Worm (Caenorhabditis elegans) whole organism, L2 larva: ENCODE results near the gene egl-19.

Source experiments
- egl-27 ChIP-seq: sonication (generic microtip); optimal IDR thresholded peaks from 3 replicates; lab custom pipeline; 2017; ENCODE audit warnings: missing biosample characterization, missing genetic modification reagents, missing genetic modification characterization
- elt-1 ChIP-seq: fragments of 150-350 bp; optimal IDR thresholded peaks from 2 replicates; lab custom pipeline; 2014; ENCODE audit warnings: missing biosample characterization, missing genetic modification characterization
- elt-3 ChIP-seq: sonication (generic microtip); optimal IDR thresholded peaks from 2 replicates; lab custom pipeline; 2017; ENCODE audit warnings: missing biosample characterization, missing genetic modification characterization
- fos-1 ChIP-seq: fragments of 150-350 bp; optimal IDR thresholded peaks from 2 replicates; lab custom pipeline; 2014; ENCODE audit warnings: missing biosample characterization, missing genetic modification characterization
- lin-39 ChIP-seq: fragments of 150-350 bp; optimal IDR thresholded peaks from 2 replicates; lab custom pipeline; 2014; ENCODE audit warnings: missing biosample characterization, missing genetic modification reagents, missing genetic modification characterization
- ztf-11 ChIP-seq: sonication (generic microtip); optimal IDR thresholded peaks from 2 replicates; lab custom pipeline; 2017; ENCODE audit warnings: missing biosample characterization, missing genetic modification characterization

DNA sequence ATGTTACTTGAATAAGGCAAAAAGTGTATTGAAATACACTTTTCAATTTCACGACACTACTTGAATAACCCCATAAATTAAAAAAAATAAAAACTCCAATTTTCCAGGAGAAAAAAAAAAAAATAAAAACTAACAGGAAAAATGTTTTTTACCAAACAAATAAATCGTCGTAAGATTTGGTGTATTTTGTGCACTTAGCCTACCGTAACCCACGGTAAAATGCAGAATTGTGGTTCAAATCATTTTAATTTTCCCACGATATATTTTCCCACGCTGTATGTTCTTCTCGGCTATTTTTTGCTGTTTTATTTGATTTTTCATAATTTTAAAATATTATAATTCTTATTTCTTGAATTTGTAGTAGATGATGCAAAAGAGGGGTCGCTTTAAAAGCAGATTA, 15.7 kb upstream of the egl-19 start:
- no peak for TF ChIP-seq elt-3 (tag; lab: Kevin White, UChicago)
- no peak for TF ChIP-seq ztf-11
- TF ChIP-seq egl-27 (tag; lab: Kevin White, UChicago) = no peak
- TF ChIP-seq fos-1 (tag; lab: Kevin White, UChicago) = no peak
- no peak for TF ChIP-seq elt-1 (tag; lab: Kevin White, UChicago)
- TF ChIP-seq lin-39 (tag; lab: Kevin White, UChicago) = no peak
